Worm (Caenorhabditis elegans) whole organism, young adult: Measurements from ENCODE around the gene cut-3.

Experiments
- K11D2.4 ChIP-seq: fragments of 200-800 bp; sonication (Bioruptor generic); IDR thresholded peaks from 2 replicates; pipeline ENCODE4 v1.3.6; 2022; ENCODE audit warnings: missing genetic modification reagents, missing genetic modification characterization, missing compliant biosample characterization
- Y79H2A.3 ChIP-seq: fragments of 200-800 bp; sonication (Bioruptor generic); conservative IDR thresholded peaks from 2 replicates; pipeline ENCODE4 v1.3.6; 2022; ENCODE audit warnings: missing genetic modification reagents, missing genetic modification characterization, missing compliant biosample characterization
- ceh-79 ChIP-seq: sonication (generic microtip); optimal IDR thresholded peaks from 2 replicates; lab custom pipeline; 2017; ENCODE audit warnings: mild to moderate bottlenecking, missing genetic modification characterization, missing compliant biosample characterization
- repo-1 ChIP-seq: sonication (generic microtip); optimal IDR thresholded peaks from 2 replicates; lab custom pipeline; 2017; ENCODE audit warnings: mild to moderate bottlenecking, missing genetic modification characterization, missing compliant biosample characterization
- snpc-1.3 ChIP-seq: sonication (generic microtip); optimal IDR thresholded peaks from 2 replicates; lab custom pipeline; 2017; ENCODE audit warnings: missing genetic modification characterization, mild to moderate bottlenecking, missing compliant biosample characterization, antibody characterized with exemption, moderate library complexity, missing genotype, missing genetic modification reagents; ENCODE audit not compliant: insufficient read depth

DNA sequence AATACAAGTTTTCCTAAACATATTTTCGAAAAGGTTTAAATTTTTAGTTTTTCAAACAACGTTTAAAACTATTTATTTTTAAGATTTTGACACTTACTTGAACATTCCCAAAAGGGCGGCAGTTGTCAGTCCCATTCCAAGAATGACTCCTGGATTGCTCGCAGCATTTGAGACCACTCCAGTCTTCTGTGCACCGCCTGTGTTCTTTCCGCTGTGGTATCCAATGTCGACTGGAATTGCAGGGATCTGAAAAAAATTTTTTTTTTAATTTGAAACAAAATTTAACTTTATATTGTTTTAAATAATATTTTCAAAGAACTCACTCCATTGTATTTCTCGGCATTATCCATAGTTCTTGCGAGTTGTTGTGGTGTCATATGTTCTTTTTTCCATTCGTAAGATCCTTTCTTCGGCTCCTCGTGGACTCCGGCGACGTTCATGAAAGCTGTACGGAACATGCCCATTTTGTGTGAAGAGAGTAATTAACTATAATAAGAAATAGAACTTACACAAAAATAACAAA is 35.2 kb upstream of the cut-3 start, which contains the start of gene M05D6.5:
- TF ChIP-seq ceh-79 (tag; lab: Kevin White, UChicago) (no peak), repo-1 (tag; lab: Kevin White, UChicago) (no peak), K11D2.4 (GFP tag; lab: Robert Waterston, UW) (no peak), snpc-1.3 (tag; lab: Kevin White, UChicago) (no peak), Y79H2A.3 (no peak)
